Fruit fly (Drosophila melanogaster): ENCODE measurements around the gene CCKLR-17D3.

DNA sequence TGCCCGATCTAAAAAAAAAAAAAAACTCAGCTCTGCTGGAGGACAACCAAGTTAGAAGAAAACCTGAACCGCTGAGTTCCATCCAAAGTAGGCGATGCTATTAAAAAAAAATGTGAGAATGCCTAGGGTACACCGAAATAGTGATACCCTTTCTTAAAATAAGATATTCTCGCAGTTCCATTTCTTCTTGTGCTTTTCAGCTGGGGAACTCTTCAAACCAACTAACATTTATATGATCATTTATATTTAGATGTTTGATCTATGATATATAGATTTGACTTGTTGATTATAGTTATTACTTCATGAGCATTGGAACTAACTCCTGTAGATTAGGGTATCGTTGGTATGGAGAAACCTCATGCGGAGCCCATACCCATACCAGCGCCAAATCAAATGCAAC is 26.3 kb upstream of the CCKLR-17D3 start:
- TF ChIP-seq Dfd (GFP tag; optimal IDR thresholded peaks at IDR 0.05): no peak
- TF ChIP-seq Rx (GFP tag; IDR thresholded peaks at IDR 0.05): no peak
- no peak for TF ChIP-seq Fer3 (tag; optimal IDR thresholded peaks at IDR 0.05)
- TF ChIP-seq unpg (GFP tag; optimal IDR thresholded peaks at IDR 0.05): no peak
- no peak for TF ChIP-seq pan (optimal IDR thresholded peaks at IDR 0.05)
- no peak for TF ChIP-seq pan (GFP tag; optimal IDR thresholded peaks at IDR 0.05 in 1 of 2, IDR thresholded peaks at IDR 0.05 in 1 of 2)
- no peak for TF ChIP-seq CG31441 (GFP tag; IDR thresholded peaks at IDR 0.05)
- no peak for TF ChIP-seq nmo (GFP tag; optimal IDR thresholded peaks at IDR 0.05)
- TF ChIP-seq yki (optimal IDR thresholded peaks at IDR 0.05): no peak
- TF ChIP-seq pnt (GFP tag; optimal IDR thresholded peaks at IDR 0.05): no peak
- no peak for TF ChIP-seq Mes4 (GFP tag; optimal IDR thresholded peaks at IDR 0.05)
- TF ChIP-seq Adf1 (GFP tag; IDR thresholded peaks at IDR 0.05): no peak
- no peak for TF ChIP-seq CG16815 (GFP tag; optimal IDR thresholded peaks at IDR 0.05)
- no peak for TF ChIP-seq sob (GFP tag; IDR thresholded peaks at IDR 0.05)
- TF ChIP-seq dati (GFP tag; IDR thresholded peaks at IDR 0.05): no peak

All from whole organism, embryonic.